Fruit fly (Drosophila melanogaster) whole organism, wandering third instar larva: ENCODE measurements around the gene Mpc1.

Source experiments
- Myc ChIP-seq: fragments of >200 bp; optimal IDR thresholded peaks from 2 replicates; lab custom pipeline; 2017
- N ChIP-seq: fragments of >200 bp; optimal IDR thresholded peaks from 2 replicates; lab custom pipeline; 2018; ENCODE audit warnings: missing biosample characterization, missing external identifiers, missing genetic modification characterization
- br ChIP-seq: fragments of 200-800 bp; sonication (Bioruptor generic); optimal IDR thresholded peaks from 2 replicates; lab custom pipeline; 2016; ENCODE audit warnings: missing biosample characterization, missing genetic modification characterization
- h ChIP-seq: fragments of 200-800 bp; sonication (Bioruptor generic); optimal IDR thresholded peaks from 3 replicates; lab custom pipeline; 2016; ENCODE audit warnings: missing biosample characterization, mild to moderate bottlenecking, missing genetic modification characterization
- jim ChIP-seq: fragments of 175-275, 200-325 bp; sonication (Bioruptor generic); optimal IDR thresholded peaks from 2 replicates; lab custom pipeline; 2016; ENCODE audit warnings: missing biosample characterization, mild to moderate bottlenecking, missing genetic modification characterization
- lola ChIP-seq: fragments of >200 bp; optimal IDR thresholded peaks from 2 replicates; lab custom pipeline; 2017; ENCODE audit warnings: missing biosample characterization, missing genetic modification characterization
- psq ChIP-seq: fragments of 200-800 bp; sonication (Bioruptor generic); optimal IDR thresholded peaks from 3 replicates; lab custom pipeline; 2017; ENCODE audit warnings: missing biosample characterization, mild to moderate bottlenecking, missing genetic modification characterization, moderate library complexity
- sage ChIP-seq: fragments of 200-800 bp; sonication (Bioruptor generic); optimal IDR thresholded peaks from 2 replicates; lab custom pipeline; 2016; ENCODE audit warnings: missing biosample characterization, mild to moderate bottlenecking, missing genetic modification characterization

dm6 chr3R:18924636-18924977 lies 3.9 kb downstream of the Mpc1 start:
- TF ChIP-seq N (GFP tag; lab: Kevin White, UChicago) = no peak
- TF ChIP-seq Myc (lab: Kevin White, UChicago) = no peak
- TF ChIP-seq psq (GFP tag; lab: Kevin White, UChicago) = no peak
- no peak for TF ChIP-seq br (GFP tag; lab: Kevin White, UChicago)
- no peak for TF ChIP-seq h (GFP tag; lab: Kevin White, UChicago)
- TF ChIP-seq lola (GFP tag; lab: Kevin White, UChicago) = no peak
- no peak for TF ChIP-seq sage (GFP tag; lab: Kevin White, UChicago)
- no peak for TF ChIP-seq jim (GFP tag; lab: Kevin White, UChicago)
